Fruit fly (Drosophila melanogaster) whole organism, adult: ENCODE measurements around the gene CG13004.

ENCODE experiments used
- CG5204 ChIP-seq: fragments of 200-800 bp; sonication (Bioruptor generic); optimal IDR thresholded peaks from 2 replicates; lab custom pipeline; 2016; ENCODE audit warnings: missing biosample characterization, missing genetic modification characterization
- CG7045 ChIP-seq: fragments of 200-800 bp; sonication (Bioruptor generic); optimal IDR thresholded peaks from 2 replicates; lab custom pipeline; 2017; ENCODE audit warnings: missing biosample characterization, mild to moderate bottlenecking, missing genetic modification characterization
- cic ChIP-seq: fragments of 200-800 bp; sonication (Bioruptor generic); optimal IDR thresholded peaks from 2 replicates; lab custom pipeline; 2017; ENCODE audit warnings: missing biosample characterization, mild to moderate bottlenecking, missing genetic modification characterization, moderate library complexity
- kay ChIP-seq: fragments of 200-800 bp; sonication (Bioruptor generic); peaks from one replicate; lab custom pipeline; 2016; ENCODE audit warnings: missing biosample characterization, missing genetic modification characterization, borderline replicate concordance

CG13004 gene

dm6 chrX:16778138-16778672 is 57.1 kb downstream of the CG13004 start:
- TF ChIP-seq kay = peak; percentile 48
- TF ChIP-seq CG7045 (GFP tag; lab: Kevin White, UChicago) = no peak
- no peak for TF ChIP-seq cic (GFP tag; lab: Kevin White, UChicago)
- no peak for TF ChIP-seq CG5204 (GFP tag; lab: Kevin White, UChicago)
